Fruit fly (Drosophila melanogaster) whole organism, embryonic: ENCODE measurements around the gene CG45073.

Experiments
- C15 ChIP-seq: fragments of 200-800 bp; sonication (Bioruptor generic); IDR thresholded peaks from 3 replicates; pipeline ENCODE4 v1.3.6; 2022; ENCODE audit warnings: missing biosample characterization, missing genetic modification characterization
- CG10565 ChIP-seq: fragments of 200-800 bp; sonication (Bioruptor generic); optimal IDR thresholded peaks from 3 replicates; lab custom pipeline; 2016; ENCODE audit warnings: missing biosample characterization, mild to moderate bottlenecking, missing genetic modification characterization
- CG11398 ChIP-seq: fragments of 200-800 bp; sonication (Bioruptor generic); optimal IDR thresholded peaks from 2 replicates; lab custom pipeline; 2016; ENCODE audit warnings: missing biosample characterization, missing genetic modification characterization
- CG12071 ChIP-seq: fragments of 200-800 bp; sonication (Bioruptor generic); optimal IDR thresholded peaks from 3 replicates; lab custom pipeline; 2018; ENCODE audit warnings: missing biosample characterization, mild to moderate bottlenecking, missing genetic modification characterization
- CG14965 ChIP-seq: fragments of 200-800 bp; sonication (Bioruptor generic); optimal IDR thresholded peaks from 2 replicates; lab custom pipeline; 2016; ENCODE audit warnings: missing biosample characterization, missing genetic modification characterization, borderline replicate concordance
- CG17385 ChIP-seq: fragments of 200-800 bp; sonication (Bioruptor generic); optimal IDR thresholded peaks from 3 replicates; lab custom pipeline; 2018; ENCODE audit warnings: missing biosample characterization, mild to moderate bottlenecking, missing genetic modification characterization
- CG17568 ChIP-seq: fragments of 200-800 bp; sonication (Bioruptor generic); optimal IDR thresholded peaks from 2 replicates; lab custom pipeline; 2018; ENCODE audit warnings: missing biosample characterization, mild to moderate bottlenecking, missing genetic modification characterization, moderate library complexity
- CG32772 ChIP-seq: fragments of 200-800 bp; sonication (Bioruptor generic); IDR thresholded peaks from 2 replicates; pipeline ENCODE4 v1.3.6; 2022; ENCODE audit warnings: missing biosample characterization, missing genetic modification characterization
- CG43689 ChIP-seq: fragments of 200-800 bp; sonication (Bioruptor generic); IDR thresholded peaks from 2 replicates; pipeline ENCODE4 v1.3.6; 2022; ENCODE audit warnings: missing biosample characterization, missing genetic modification characterization
- CG6272 ChIP-seq: fragments of 200-800 bp; sonication (Bioruptor generic); IDR thresholded peaks from 2 replicates; pipeline ENCODE4 v1.3.6; 2022; ENCODE audit warnings: missing biosample characterization, missing genetic modification characterization
- CG6683 ChIP-seq: fragments of 200-800 bp; sonication (Bioruptor generic); optimal IDR thresholded peaks from 2 replicates; lab custom pipeline; 2017; ENCODE audit warnings: missing biosample characterization, mild to moderate bottlenecking, missing genetic modification characterization, missing genetic modification reagents
- CG7745 ChIP-seq: fragments of 200-800 bp; sonication (Bioruptor generic); optimal IDR thresholded peaks from 2 replicates; lab custom pipeline; 2018; ENCODE audit warnings: missing biosample characterization, mild to moderate bottlenecking, missing genetic modification characterization, moderate library complexity
- CG7963 ChIP-seq: fragments of 200-800 bp; sonication (Bioruptor generic); IDR thresholded peaks from 3 replicates; pipeline ENCODE4 v1.3.6; 2022; ENCODE audit warnings: missing biosample characterization, missing genetic modification characterization; ENCODE audit not compliant: partially characterized antibody
- CG8765 ChIP-seq: fragments of 200-800 bp; sonication (Bioruptor generic); IDR thresholded peaks from 2 replicates; pipeline ENCODE4 v1.3.6; 2022; ENCODE audit warnings: missing biosample characterization, missing genetic modification characterization
- CG9215 ChIP-seq: fragments of 200-800 bp; sonication (Bioruptor generic); IDR thresholded peaks from 2 replicates; pipeline ENCODE4 v1.3.6; 2022; ENCODE audit warnings: missing biosample characterization, missing genetic modification characterization
- Dip2 ChIP-seq: fragments of 200-800 bp; sonication (Bioruptor generic); IDR thresholded peaks from 2 replicates; pipeline ENCODE4 v1.3.6; 2022; ENCODE audit warnings: missing biosample characterization, missing genetic modification characterization
- Dip3 ChIP-seq: fragments of 200-800 bp; sonication (Bioruptor generic); optimal IDR thresholded peaks from 3 replicates; lab custom pipeline; 2016; ENCODE audit warnings: missing biosample characterization, missing genetic modification characterization
- E2f1 ChIP-seq: fragments of 200-800 bp; sonication (Bioruptor generic); IDR thresholded peaks from 2 replicates; pipeline ENCODE4 v1.3.6; 2022; ENCODE audit warnings: missing biosample characterization, missing genetic modification characterization
- Eip74EF ChIP-seq, 2 experiments: fragments of 200-800 bp in 1 of 2; fragments of >200 bp in 1 of 2; sonication (Bioruptor generic) in 1 of 2; optimal IDR thresholded peaks; 2 replicates each; lab custom pipeline; 2017 to 2019; ENCODE audit warnings: missing biosample characterization in 2 of 2, missing genetic modification characterization in 2 of 2, mild to moderate bottlenecking in 1 of 2, moderate library complexity in 1 of 2
- Fer1 ChIP-seq: fragments of 200-800 bp; sonication (Bioruptor generic); optimal IDR thresholded peaks from 2 replicates; lab custom pipeline; 2017; ENCODE audit warnings: missing biosample characterization, mild to moderate bottlenecking, missing genetic modification characterization
- H2.0 ChIP-seq: fragments of 200-800 bp; sonication (Bioruptor generic); IDR thresholded peaks from 2 replicates; pipeline ENCODE4 v1.3.6; 2022; ENCODE audit warnings: missing biosample characterization, missing genetic modification characterization
- MESR4 ChIP-seq: fragments of 200-800 bp; sonication (Bioruptor generic); optimal IDR thresholded peaks from 2 replicates; lab custom pipeline; 2018; ENCODE audit warnings: missing biosample characterization, mild to moderate bottlenecking, missing genetic modification characterization, moderate library complexity
- Mrtf ChIP-seq: fragments of 200-800 bp; sonication (Bioruptor generic); IDR thresholded peaks from 3 replicates; pipeline ENCODE4 v1.3.6; 2022; ENCODE audit warnings: missing biosample characterization, missing genetic modification characterization
- Myb ChIP-seq: fragments of 200-800 bp; sonication (Bioruptor generic); optimal IDR thresholded peaks from 2 replicates; lab custom pipeline; 2016; ENCODE audit warnings: missing biosample characterization, missing genetic modification characterization
- Oli ChIP-seq: fragments of 200-800 bp; sonication (Bioruptor generic); optimal IDR thresholded peaks from 2 replicates; lab custom pipeline; 2018; ENCODE audit warnings: missing biosample characterization, mild to moderate bottlenecking, missing genetic modification characterization, moderate library complexity
- Pdp1 ChIP-seq, 2 experiments: fragments of 200-800 bp; sonication (Bioruptor generic); optimal IDR thresholded peaks; 3 replicates each; lab custom pipeline; 2016; ENCODE audit warnings: missing biosample characterization in 2 of 2, missing genetic modification characterization in 2 of 2, mild to moderate bottlenecking in 1 of 2, moderate library complexity in 1 of 2
- Sox102F ChIP-seq: fragments of 200-800 bp; sonication (Bioruptor generic); optimal IDR thresholded peaks from 2 replicates; lab custom pipeline; 2018; ENCODE audit warnings: missing biosample characterization, mild to moderate bottlenecking, missing genetic modification characterization, moderate library complexity
- abd-A ChIP-seq: fragments of 200-800 bp; sonication (Bioruptor generic); optimal IDR thresholded peaks from 3 replicates; lab custom pipeline; 2019; ENCODE audit warnings: missing biosample characterization, mild to moderate bottlenecking, missing genetic modification characterization, moderate library complexity
- bab2 ChIP-seq: fragments of 200-800 bp; sonication (Bioruptor generic); optimal IDR thresholded peaks from 2 replicates; lab custom pipeline; 2016; ENCODE audit warnings: missing biosample characterization, missing genetic modification characterization
- cato ChIP-seq: fragments of 200-800 bp; sonication (Bioruptor generic); optimal IDR thresholded peaks from 2 replicates; lab custom pipeline; 2016; ENCODE audit warnings: missing biosample characterization, missing genetic modification characterization, borderline replicate concordance
- chif ChIP-seq, 2 experiments: fragments of 200-800 bp; sonication (Bioruptor generic); optimal IDR thresholded peaks; 3 replicates each; lab custom pipeline; 2016; ENCODE audit warnings: missing biosample characterization in 2 of 2, missing genetic modification characterization in 2 of 2
- dm ChIP-seq: fragments of 200-800 bp; sonication (Bioruptor generic); optimal IDR thresholded peaks from 3 replicates; lab custom pipeline; 2016; ENCODE audit warnings: missing biosample characterization, missing genetic modification characterization
- dmrt11E ChIP-seq: fragments of 200-800 bp; sonication (Bioruptor generic); optimal IDR thresholded peaks from 3 replicates; lab custom pipeline; 2018; ENCODE audit warnings: missing biosample characterization, mild to moderate bottlenecking, missing genetic modification characterization, moderate library complexity
- dpn ChIP-seq, 2 experiments: fragments of 200-800 bp; sonication (Bioruptor generic); optimal IDR thresholded peaks; 3 replicates each; lab custom pipeline; 2016; ENCODE audit warnings: missing biosample characterization in 2 of 2, missing genetic modification characterization in 2 of 2
- dysf ChIP-seq: fragments of 200-800 bp; sonication (Bioruptor generic); IDR thresholded peaks from 3 replicates; pipeline ENCODE4 v1.3.6; 2022; ENCODE audit warnings: missing biosample characterization, missing genetic modification characterization
- ewg ChIP-seq: fragments of 200-800 bp; sonication (Bioruptor generic); optimal IDR thresholded peaks from 3 replicates; lab custom pipeline; 2017; ENCODE audit warnings: mild to moderate bottlenecking, missing biosample characterization, missing genetic modification reagents, missing genetic modification characterization
- fd96Cb ChIP-seq: fragments of 200-800 bp; sonication (Bioruptor generic); optimal IDR thresholded peaks from 2 replicates; lab custom pipeline; 2018; ENCODE audit warnings: missing biosample characterization, mild to moderate bottlenecking, missing genetic modification characterization, moderate library complexity
- fu2 ChIP-seq: fragments of 200-800 bp; sonication (Bioruptor generic); optimal IDR thresholded peaks from 2 replicates; lab custom pipeline; 2016; ENCODE audit warnings: missing biosample characterization, missing genetic modification characterization
- gce ChIP-seq: fragments of 200-800 bp; sonication (Bioruptor generic); IDR thresholded peaks from 3 replicates; pipeline ENCODE4 v1.3.6; 2022; ENCODE audit warnings: missing biosample characterization, missing genetic modification characterization
- gcm2 ChIP-seq: fragments of 200-800 bp; sonication (Bioruptor generic); optimal IDR thresholded peaks from 2 replicates; lab custom pipeline; 2016; ENCODE audit warnings: missing biosample characterization, missing genetic modification characterization
- grau ChIP-seq: fragments of 200-800 bp; optimal IDR thresholded peaks from 3 replicates; lab custom pipeline; 2019; ENCODE audit warnings: missing biosample characterization, mild to moderate bottlenecking, missing genetic modification characterization, moderate library complexity
- hbn ChIP-seq: fragments of 200-800 bp; sonication (Bioruptor generic); IDR thresholded peaks from 2 replicates; pipeline ENCODE4 v1.3.6; 2022; ENCODE audit warnings: missing biosample characterization, missing genetic modification characterization; ENCODE audit not compliant: partially characterized antibody
- lov ChIP-seq, 2 experiments: fragments of 200-800 bp in 1 of 2; fragments of >200 bp in 1 of 2; sonication (Bioruptor generic) in 1 of 2; IDR thresholded peaks in 1 of 2; optimal IDR thresholded peaks in 1 of 2; 2 replicates in 1 of 2; 3 replicates in 1 of 2; pipeline versions ENCODE4 v1.3.6 to Lab custom; 2017 to 2022; ENCODE audit warnings: missing biosample characterization in 1 of 2, missing genetic modification characterization in 1 of 2
- mam ChIP-seq: fragments of 200-800 bp; sonication (Bioruptor generic); optimal IDR thresholded peaks from 3 replicates; lab custom pipeline; 2016; ENCODE audit warnings: missing biosample characterization, missing genetic modification characterization
- mld ChIP-seq: fragments of 200-800 bp; sonication (Bioruptor generic); IDR thresholded peaks from 3 replicates; pipeline ENCODE4 v1.3.6; 2022; ENCODE audit warnings: missing biosample characterization, missing genetic modification characterization; ENCODE audit not compliant: partially characterized antibody
- nerfin-1 ChIP-seq: fragments of 200-800 bp; sonication (Bioruptor generic); optimal IDR thresholded peaks from 3 replicates; lab custom pipeline; 2019; ENCODE audit warnings: missing biosample characterization, mild to moderate bottlenecking, missing genetic modification characterization, moderate library complexity
- pho ChIP-seq: fragments of 200-800 bp; sonication (Bioruptor generic); optimal IDR thresholded peaks from 2 replicates; lab custom pipeline; 2016; ENCODE audit warnings: missing biosample characterization, missing genetic modification characterization
- sens-2 ChIP-seq: fragments of 200-800 bp; sonication (Bioruptor generic); IDR thresholded peaks from 2 replicates; pipeline ENCODE4 v1.3.6; 2022; ENCODE audit warnings: missing biosample characterization, missing genetic modification characterization
- unc-4 ChIP-seq: fragments of 200-800 bp; sonication (Bioruptor generic); IDR thresholded peaks from 2 replicates; pipeline ENCODE4 v1.3.6; 2022; ENCODE audit warnings: missing biosample characterization, missing genetic modification characterization; ENCODE audit not compliant: partially characterized antibody
- unpg ChIP-seq: fragments of 200-800 bp; sonication (Bioruptor generic); optimal IDR thresholded peaks from 3 replicates; lab custom pipeline; 2018; ENCODE audit warnings: missing biosample characterization, mild to moderate bottlenecking, missing genetic modification characterization, moderate library complexity
- zf30C ChIP-seq: fragments of 200-800 bp; sonication (Bioruptor generic); optimal IDR thresholded peaks from 3 replicates; lab custom pipeline; 2018; ENCODE audit warnings: missing biosample characterization, mild to moderate bottlenecking, missing genetic modification characterization

CG45073 gene

dm6 chr3R:30153864-30154263 is 29.3 kb upstream of the CG45073 start (continued):
- no peak for TF ChIP-seq CG8765 (GFP tag; lab: Robert Waterston, UW)
- TF ChIP-seq CG14965 = no peak
- no peak for TF ChIP-seq C15 (GFP tag; lab: Robert Waterston, UW)
- TF ChIP-seq dmrt11E (tag; lab: Kevin White, UChicago) = no peak
- TF ChIP-seq CG9215 = no peak
- no peak for TF ChIP-seq H2.0 (GFP tag; lab: Robert Waterston, UW)
- TF ChIP-seq fu2 (GFP tag; lab: Kevin White, UChicago) = no peak
- TF ChIP-seq CG7745 (tag; lab: Kevin White, UChicago) = no peak
- no peak for TF ChIP-seq dm (GFP tag; lab: Kevin White, UChicago)
- TF ChIP-seq E2f1 (GFP tag; lab: Robert Waterston, UW) = no peak
- TF ChIP-seq Dip3 (GFP tag; lab: Kevin White, UChicago) = no peak
- TF ChIP-seq CG6683 = no peak
- TF ChIP-seq zf30C (GFP tag; lab: Kevin White, UChicago) = no peak
- TF ChIP-seq mam (GFP tag; lab: Kevin White, UChicago) = no peak
- TF ChIP-seq Fer1 = no peak
- TF ChIP-seq bab2 = no peak
- TF ChIP-seq unc-4 (GFP tag; lab: Robert Waterston, UW) = no peak
- no peak for TF ChIP-seq nerfin-1
- no peak for TF ChIP-seq dysf
- no peak for TF ChIP-seq gcm2 (GFP tag; lab: Kevin White, UChicago)
- TF ChIP-seq CG17385 (GFP tag; lab: Kevin White, UChicago) = no peak
- no peak for TF ChIP-seq CG7963 (GFP tag; lab: Robert Waterston, UW)
- no peak for TF ChIP-seq ewg (GFP tag; lab: Kevin White, UChicago)
- no peak for TF ChIP-seq sens-2 (GFP tag; lab: Robert Waterston, UW)
- no peak for TF ChIP-seq dpn (GFP tag; optimal IDR thresholded peaks at IDR 0.05; lab: Kevin White, UChicago)
- TF ChIP-seq CG11398 (GFP tag; lab: Kevin White, UChicago) = no peak
- TF ChIP-seq abd-A (tag; lab: Kevin White, UChicago) = no peak
- no peak for TF ChIP-seq Myb (GFP tag; lab: Kevin White, UChicago)
- no peak for TF ChIP-seq chif (GFP tag; optimal IDR thresholded peaks at IDR 0.05; lab: Kevin White, UChicago)
- TF ChIP-seq Eip74EF (GFP tag; optimal IDR thresholded peaks at IDR 0.05; lab: Kevin White, UChicago) = peak in 1 of 2 experiments; percentile 46
- TF ChIP-seq gce (GFP tag; lab: Robert Waterston, UW) = no peak
- TF ChIP-seq CG6272 (GFP tag; lab: Robert Waterston, UW) = no peak
- no peak for TF ChIP-seq mld (GFP tag; lab: Robert Waterston, UW)
- TF ChIP-seq lov (optimal IDR thresholded peaks at IDR 0.05; lab: Kevin White, UChicago) = no peak
- no peak for TF ChIP-seq lov (GFP tag; IDR thresholded peaks at IDR 0.05; lab: Robert Waterston, UW)
- no peak for TF ChIP-seq unpg (GFP tag; lab: Kevin White, UChicago)
- TF ChIP-seq Pdp1 (GFP tag; optimal IDR thresholded peaks at IDR 0.05; lab: Kevin White, UChicago) = no peak
- TF ChIP-seq Oli (tag; lab: Kevin White, UChicago) = no peak
- TF ChIP-seq Mrtf = no peak
- TF ChIP-seq CG43689 (GFP tag; lab: Robert Waterston, UW) = no peak
- TF ChIP-seq Sox102F (GFP tag; lab: Kevin White, UChicago) = no peak
- no peak for TF ChIP-seq hbn (GFP tag; lab: Robert Waterston, UW)
- no peak for TF ChIP-seq Dip2
- TF ChIP-seq CG17568 (GFP tag; lab: Kevin White, UChicago) = no peak
- TF ChIP-seq CG32772 (GFP tag; lab: Robert Waterston, UW) = no peak
- no peak for TF ChIP-seq grau (tag; lab: Kevin White, UChicago)
- TF ChIP-seq pho = no peak
- TF ChIP-seq MESR4 (GFP tag; lab: Kevin White, UChicago) = no peak
- no peak for TF ChIP-seq CG10565 (GFP tag; lab: Kevin White, UChicago)
- TF ChIP-seq cato (GFP tag; lab: Kevin White, UChicago) = no peak
- no peak for TF ChIP-seq fd96Cb (tag; lab: Kevin White, UChicago)
- no peak for TF ChIP-seq CG12071
